Fruit fly (Drosophila melanogaster) whole organism, prepupa: ENCODE data around the gene CG4042.

Experiments
- Blimp-1 ChIP-seq: fragments of 200-800 bp; sonication (Bioruptor generic); optimal IDR thresholded peaks from 3 replicates; lab custom pipeline; 2017; ENCODE audit warnings: missing biosample characterization, missing genetic modification characterization, mild to moderate bottlenecking, moderate library complexity, missing genetic modification reagents
- CG10669 ChIP-seq: fragments of 200-800 bp; sonication (Bioruptor generic); optimal IDR thresholded peaks from 3 replicates; lab custom pipeline; 2018; ENCODE audit warnings: missing biosample characterization, mild to moderate bottlenecking, missing genetic modification characterization, moderate library complexity
- CG11294 ChIP-seq: fragments of 200-800 bp; sonication (Bioruptor generic); IDR thresholded peaks from 2 replicates; pipeline ENCODE4 v1.3.6; 2022; ENCODE audit warnings: missing biosample characterization, missing genetic modification characterization
- CG11762 ChIP-seq: fragments of 200-800 bp; sonication (Bioruptor generic); optimal IDR thresholded peaks from 3 replicates; lab custom pipeline; 2016; ENCODE audit warnings: missing biosample characterization, missing genetic modification characterization; ENCODE audit not compliant: insufficient read depth
- CG11902 ChIP-seq: fragments of 200-800 bp; sonication (Bioruptor generic); optimal IDR thresholded peaks from 3 replicates; lab custom pipeline; 2016; ENCODE audit warnings: missing biosample characterization, missing genetic modification characterization
- CG1621 ChIP-seq: fragments of 200-800 bp; sonication (Bioruptor generic); optimal IDR thresholded peaks from 3 replicates; lab custom pipeline; 2018; ENCODE audit warnings: missing biosample characterization, mild to moderate bottlenecking, missing genetic modification characterization
- CG16779 ChIP-seq: fragments of 200-800 bp; sonication (Bioruptor generic); optimal IDR thresholded peaks from 3 replicates; lab custom pipeline; 2017; ENCODE audit warnings: missing biosample characterization, mild to moderate bottlenecking, missing genetic modification characterization
- CG3032 ChIP-seq: fragments of 200-800 bp; optimal IDR thresholded peaks from 2 replicates; lab custom pipeline; 2019; ENCODE audit warnings: missing biosample characterization, mild to moderate bottlenecking, missing genetic modification characterization, moderate library complexity
- CG31627 ChIP-seq: fragments of 200-800 bp; sonication (Bioruptor generic); optimal IDR thresholded peaks from 3 replicates; lab custom pipeline; 2016; ENCODE audit warnings: missing biosample characterization, missing genetic modification characterization
- CG32006 ChIP-seq: fragments of 200-800 bp; sonication (Bioruptor generic); optimal IDR thresholded peaks from 3 replicates; lab custom pipeline; 2017; ENCODE audit warnings: missing biosample characterization, mild to moderate bottlenecking, missing genetic modification characterization
- CG34406 ChIP-seq: fragments of 200-800 bp; sonication (Bioruptor generic); optimal IDR thresholded peaks from 3 replicates; lab custom pipeline; 2016; ENCODE audit warnings: missing biosample characterization, missing genetic modification characterization
- CG3919 ChIP-seq: fragments of 200-800 bp; sonication (Bioruptor generic); optimal IDR thresholded peaks from 3 replicates; lab custom pipeline; 2016; ENCODE audit warnings: missing biosample characterization, missing genetic modification characterization
- CG4318 ChIP-seq: fragments of 200-800 bp; sonication (Bioruptor generic); optimal IDR thresholded peaks from 3 replicates; lab custom pipeline; 2017; ENCODE audit warnings: missing biosample characterization, mild to moderate bottlenecking, missing genetic modification characterization
- CG6163 ChIP-seq: fragments of 200-800 bp; sonication (Bioruptor generic); IDR thresholded peaks from 3 replicates; pipeline ENCODE4 v1.3.6; 2022; ENCODE audit warnings: missing biosample characterization, missing genetic modification characterization
- CG6276 ChIP-seq: fragments of 200-800 bp; sonication (Bioruptor generic); optimal IDR thresholded peaks from 2 replicates; lab custom pipeline; 2017; ENCODE audit warnings: missing biosample characterization, mild to moderate bottlenecking, missing genetic modification characterization
- CG6808 ChIP-seq: fragments of 200-800 bp; sonication (Bioruptor generic); optimal IDR thresholded peaks from 3 replicates; lab custom pipeline; 2017; ENCODE audit warnings: missing biosample characterization, missing genetic modification characterization, mild to moderate bottlenecking, moderate library complexity, missing genetic modification reagents
- CG6854 ChIP-seq: fragments of 200-800 bp; sonication (Bioruptor generic); optimal IDR thresholded peaks from 2 replicates; lab custom pipeline; 2017; ENCODE audit warnings: missing biosample characterization, mild to moderate bottlenecking, missing genetic modification characterization
- CG7368 ChIP-seq: fragments of 200-800 bp; sonication (Bioruptor generic); optimal IDR thresholded peaks from 3 replicates; lab custom pipeline; 2016; ENCODE audit warnings: missing biosample characterization, missing genetic modification characterization
- CG8119 ChIP-seq: fragments of 200-800 bp; sonication (Bioruptor generic); IDR thresholded peaks from 3 replicates; pipeline ENCODE4 v1.3.6; 2022; ENCODE audit warnings: missing biosample characterization, missing genetic modification characterization
- CG8319 ChIP-seq: fragments of 200-800 bp; sonication (Bioruptor generic); optimal IDR thresholded peaks from 3 replicates; lab custom pipeline; 2016; ENCODE audit warnings: missing biosample characterization, missing genetic modification characterization
- CG8632 ChIP-seq: fragments of 200-800 bp; sonication (Bioruptor generic); optimal IDR thresholded peaks from 3 replicates; lab custom pipeline; 2016; ENCODE audit warnings: missing biosample characterization, missing genetic modification characterization
- CG9139 ChIP-seq: fragments of 200-800 bp; sonication (Bioruptor generic); optimal IDR thresholded peaks from 3 replicates; lab custom pipeline; 2017; ENCODE audit warnings: missing biosample characterization, mild to moderate bottlenecking, missing genetic modification characterization
- Eip78C ChIP-seq: fragments of 200-800 bp; sonication (Bioruptor generic); peaks from one replicate; lab custom pipeline; 2016; ENCODE audit warnings: missing biosample characterization, missing genetic modification characterization
- Ets21C ChIP-seq: fragments of 200-800 bp; sonication (Bioruptor generic); optimal IDR thresholded peaks from 3 replicates; lab custom pipeline; 2016; ENCODE audit warnings: missing biosample characterization, missing genetic modification characterization
- Ets96B ChIP-seq: fragments of 200-800 bp; optimal IDR thresholded peaks from 2 replicates; lab custom pipeline; 2019; ENCODE audit warnings: missing biosample characterization, mild to moderate bottlenecking, missing genetic modification characterization, moderate library complexity
- Gug ChIP-seq: fragments of 200-800 bp; sonication (Bioruptor generic); IDR thresholded peaks from 2 replicates; pipeline ENCODE4 v1.3.6; 2022; ENCODE audit warnings: missing biosample characterization, missing genetic modification characterization
- Hr39 ChIP-seq: fragments of 200-800 bp; sonication (Bioruptor generic); optimal IDR thresholded peaks from 2 replicates; lab custom pipeline; 2016; ENCODE audit warnings: missing biosample characterization, missing genetic modification characterization
- Hr4 ChIP-seq: fragments of 200-800 bp; sonication (Bioruptor generic); optimal IDR thresholded peaks from 3 replicates; lab custom pipeline; 2016; ENCODE audit warnings: missing biosample characterization, missing genetic modification characterization
- Lpt ChIP-seq: fragments of 200-800 bp; sonication (Bioruptor generic); optimal IDR thresholded peaks from 3 replicates; lab custom pipeline; 2016; ENCODE audit warnings: missing biosample characterization, missing genetic modification characterization
- Met ChIP-seq: fragments of 200-800 bp; sonication (Bioruptor generic); optimal IDR thresholded peaks from 3 replicates; lab custom pipeline; 2016; ENCODE audit warnings: missing biosample characterization, missing genetic modification characterization
- OdsH ChIP-seq: fragments of 200-800 bp; sonication (Bioruptor generic); optimal IDR thresholded peaks from 3 replicates; lab custom pipeline; 2016; ENCODE audit warnings: missing biosample characterization, missing genetic modification characterization
- Smox ChIP-seq: fragments of 200-800 bp; sonication (Bioruptor generic); optimal IDR thresholded peaks from 3 replicates; lab custom pipeline; 2016; ENCODE audit warnings: missing biosample characterization, missing genetic modification characterization
- Sox14 ChIP-seq: fragments of 200-800 bp; sonication (Bioruptor generic); optimal IDR thresholded peaks from 3 replicates; lab custom pipeline; 2016; ENCODE audit warnings: missing biosample characterization, missing genetic modification characterization
- Sox15 ChIP-seq: fragments of 200-800 bp; sonication (Bioruptor generic); optimal IDR thresholded peaks from 3 replicates; lab custom pipeline; 2016; ENCODE audit warnings: missing biosample characterization, missing genetic modification characterization
- achi ChIP-seq: fragments of 200-800 bp; sonication (Bioruptor generic); optimal IDR thresholded peaks from 3 replicates; lab custom pipeline; 2016; ENCODE audit warnings: missing biosample characterization, missing genetic modification characterization
- acj6 ChIP-seq: fragments of 200-800 bp; sonication (Bioruptor generic); optimal IDR thresholded peaks from 3 replicates; lab custom pipeline; 2016; ENCODE audit warnings: missing biosample characterization, missing genetic modification characterization
- cyc ChIP-seq: fragments of 200-800 bp; sonication (Bioruptor generic); optimal IDR thresholded peaks from 3 replicates; lab custom pipeline; 2016; ENCODE audit warnings: missing biosample characterization, missing genetic modification characterization
- dac ChIP-seq: fragments of 200-800 bp; sonication (Bioruptor generic); optimal IDR thresholded peaks from 2 replicates; lab custom pipeline; 2017; ENCODE audit warnings: missing biosample characterization, mild to moderate bottlenecking, missing genetic modification characterization
- dsx ChIP-seq: fragments of 200-800 bp; optimal IDR thresholded peaks from 3 replicates; lab custom pipeline; 2019; ENCODE audit warnings: missing biosample characterization, mild to moderate bottlenecking, missing genetic modification characterization, moderate library complexity; ENCODE audit not compliant: poor library complexity, severe bottlenecking
- eg ChIP-seq: fragments of 200-800 bp; sonication (Bioruptor generic); IDR thresholded peaks from 3 replicates; pipeline ENCODE4 v1.3.6; 2022; ENCODE audit warnings: missing biosample characterization, missing genetic modification characterization
- fd59A ChIP-seq: fragments of 200-800 bp; sonication (Bioruptor generic); optimal IDR thresholded peaks from 2 replicates; lab custom pipeline; 2017; ENCODE audit warnings: missing biosample characterization, mild to moderate bottlenecking, missing genetic modification characterization, missing genetic modification reagents
- fd85E ChIP-seq: fragments of 200-800 bp; sonication (Bioruptor generic); optimal IDR thresholded peaks from 3 replicates; lab custom pipeline; 2016; ENCODE audit warnings: missing biosample characterization, missing genetic modification characterization
- fkh ChIP-seq: fragments of 200-800 bp; sonication (Bioruptor generic); optimal IDR thresholded peaks from 3 replicates; lab custom pipeline; 2017; ENCODE audit warnings: missing biosample characterization, mild to moderate bottlenecking, missing genetic modification characterization, moderate library complexity
- lz ChIP-seq: fragments of 200-800 bp; sonication (Bioruptor generic); optimal IDR thresholded peaks from 3 replicates; lab custom pipeline; 2016; ENCODE audit warnings: missing biosample characterization, missing genetic modification characterization
- net ChIP-seq: fragments of 200-800 bp; sonication (Bioruptor generic); optimal IDR thresholded peaks from 3 replicates; lab custom pipeline; 2016; ENCODE audit warnings: missing biosample characterization, missing genetic modification characterization
- pdm3 ChIP-seq: fragments of 200-800 bp; sonication (Bioruptor generic); optimal IDR thresholded peaks from 3 replicates; lab custom pipeline; 2016; ENCODE audit warnings: missing biosample characterization, missing genetic modification characterization
- spab ChIP-seq: fragments of 200-800 bp; sonication (Bioruptor generic); optimal IDR thresholded peaks from 2 replicates; lab custom pipeline; 2017; ENCODE audit warnings: missing biosample characterization, mild to moderate bottlenecking, missing genetic modification characterization, missing genetic modification reagents
- ss ChIP-seq, 2 experiments: fragments of 200-800 bp; sonication (Bioruptor generic); optimal IDR thresholded peaks; 2 replicates in 1 of 2; 3 replicates in 1 of 2; lab custom pipeline; 2017 to 2018; ENCODE audit warnings: mild to moderate bottlenecking in 2 of 2, missing biosample characterization in 2 of 2, missing genetic modification characterization in 2 of 2, moderate library complexity in 1 of 2
- svp ChIP-seq: fragments of 200-800 bp; sonication (Bioruptor generic); peaks from one replicate; lab custom pipeline; 2016; ENCODE audit warnings: missing biosample characterization, missing genetic modification characterization
- vri ChIP-seq: fragments of 200-800 bp; sonication (Bioruptor generic); optimal IDR thresholded peaks from 3 replicates; lab custom pipeline; 2016; ENCODE audit warnings: missing biosample characterization, mild to moderate bottlenecking, missing genetic modification characterization

Gene CG4042

dm6 chr3L:20771001-20771890, at the start of gene CG4042, which contains the start of gene Pitslre:
Gene CG4042 (minus strand): TSS chr3L:20771507.
Gene Pitslre (plus strand): TSS chr3L:20771528.
- TF ChIP-seq CG11762 (GFP tag; lab: Kevin White, UChicago) (peak; percentile 49), Smox (GFP tag; lab: Kevin White, UChicago) (peak; percentile 51), CG6854 (GFP tag; lab: Kevin White, UChicago) (no peak), dsx (GFP tag; lab: Kevin White, UChicago) (no peak), CG6276 (GFP tag; lab: Kevin White, UChicago) (no peak), Lpt (GFP tag; lab: Kevin White, UChicago) (peak; percentile 1), Hr39 (GFP tag; lab: Kevin White, UChicago) (peak; percentile 28), acj6 (GFP tag; lab: Kevin White, UChicago) (peak; percentile 66), fkh (no peak), OdsH (GFP tag; lab: Kevin White, UChicago) (peak; percentile 60), Sox15 (peak; percentile 25), CG32006 (peak; percentile 29), Gug (GFP tag; lab: Robert Waterston, UW) (0 out of 2 replicates have a peak, but pooled peaks have one; percentile 17), CG8319 (GFP tag; lab: Kevin White, UChicago) (no peak), eg (GFP tag; lab: Robert Waterston, UW) (peak; percentile 36; the same call in 1 of the 3 replicates), fd59A (GFP tag; lab: Kevin White, UChicago) (no peak), Eip78C (GFP tag; lab: Kevin White, UChicago) (peak; percentile 76), fd85E (no peak), CG10669 (GFP tag; lab: Kevin White, UChicago) (no peak), CG7368 (GFP tag; lab: Kevin White, UChicago) (no peak), CG16779 (tag; lab: Kevin White, UChicago) (no peak), CG1621 (tag; lab: Kevin White, UChicago) (no peak), svp (GFP tag; lab: Kevin White, UChicago) (no peak), Hr4 (GFP tag; lab: Kevin White, UChicago) (peak; percentile 57), CG9139 (GFP tag; lab: Kevin White, UChicago) (no peak), pdm3 (GFP tag; lab: Kevin White, UChicago) (peak; percentile 41), CG8119 (GFP tag; lab: Robert Waterston, UW) (no peak), CG34406 (GFP tag; lab: Kevin White, UChicago) (peak; percentile 57), Blimp-1 (GFP tag; lab: Kevin White, UChicago) (no peak), dac (GFP tag; lab: Kevin White, UChicago) (no peak), net (GFP tag; lab: Kevin White, UChicago) (peak; percentile 15), CG31627 (GFP tag; lab: Kevin White, UChicago) (peak; percentile 18), Ets96B (tag; lab: Kevin White, UChicago) (peak; percentile 17), CG11902 (GFP tag; lab: Kevin White, UChicago) (peak; percentile 24), CG3032 (tag; lab: Kevin White, UChicago) (peak; percentile 47), lz (GFP tag; lab: Kevin White, UChicago) (peak; percentile 30), Sox14 (GFP tag; lab: Kevin White, UChicago) (peak; percentile 13), Ets21C (peak; percentile 12), vri (GFP tag; lab: Kevin White, UChicago) (no peak), CG4318 (GFP tag; lab: Kevin White, UChicago) (no peak), cyc (GFP tag; lab: Kevin White, UChicago) (peak; percentile 29), CG6808 (no peak), CG11294 (GFP tag; lab: Robert Waterston, UW) (no peak), CG6163 (GFP tag; lab: Robert Waterston, UW) (no peak), ss (GFP tag; optimal IDR thresholded peaks at IDR 0.05; lab: Kevin White, UChicago) (no peak), spab (GFP tag; lab: Kevin White, UChicago) (no peak), achi (GFP tag; lab: Kevin White, UChicago) (peak; percentile 59), Met (peak; percentile 40), CG8632 (GFP tag; lab: Kevin White, UChicago) (peak; percentile 58), CG3919 (peak; percentile 66)
